Worm (Caenorhabditis elegans): Measurements from ENCODE around the gene H28G03.3.

DNA sequence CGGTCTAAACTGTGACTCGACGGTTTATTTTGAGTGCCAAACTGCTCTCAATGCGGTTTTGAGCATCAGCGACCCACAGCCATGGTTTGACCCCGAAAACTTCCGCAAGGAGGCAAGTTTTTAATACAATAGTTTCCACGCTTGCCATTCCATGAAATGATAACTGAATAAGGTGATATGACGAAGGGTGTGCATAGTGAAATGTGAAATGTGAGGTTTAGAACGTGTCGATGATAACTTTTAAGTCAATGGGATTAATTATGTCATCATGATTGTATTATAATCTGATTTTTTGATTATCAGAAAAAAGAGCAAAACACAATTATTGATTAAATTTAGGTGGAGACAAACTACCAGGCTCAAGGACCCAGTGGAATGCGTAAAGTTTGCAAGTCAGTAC, 29.2 kb upstream of the H28G03.3 start:
- TF ChIP-seq dmd-9 (GFP tag; IDR thresholded peaks at IDR 0.05) (no peak), ZK546.5 (tag; optimal IDR thresholded peaks at IDR 0.05) (no peak), nhr-48 (tag; optimal IDR thresholded peaks at IDR 0.05) (no peak)

Data from whole organism, L4 larva.